Worm (Caenorhabditis elegans) whole organism, late embryonic: ENCODE measurements around the gene F29A7.3.

Experiments
- dmd-4 ChIP-seq: sonication (generic microtip); optimal IDR thresholded peaks from 2 replicates; lab custom pipeline; 2016; ENCODE audit warnings: borderline replicate concordance, missing genetic modification characterization, missing compliant biosample characterization
- eyg-1 ChIP-seq: sonication (generic microtip); optimal IDR thresholded peaks from 2 replicates; lab custom pipeline; 2016; ENCODE audit warnings: missing genotype, missing genetic modification characterization, missing compliant biosample characterization
- hlh-15 ChIP-seq: sonication (generic microtip); optimal IDR thresholded peaks from 2 replicates; lab custom pipeline; 2016; ENCODE audit warnings: missing genetic modification characterization, missing compliant biosample characterization
- nhr-11 ChIP-seq: fragments of 150-350 bp; optimal IDR thresholded peaks from 2 replicates; lab custom pipeline; 2014; ENCODE audit warnings: missing biosample characterization, missing genetic modification characterization
- unc-86 ChIP-seq: sonication (generic microtip); optimal IDR thresholded peaks from 2 replicates; lab custom pipeline; 2016; ENCODE audit warnings: missing genetic modification characterization, missing compliant biosample characterization

DNA sequence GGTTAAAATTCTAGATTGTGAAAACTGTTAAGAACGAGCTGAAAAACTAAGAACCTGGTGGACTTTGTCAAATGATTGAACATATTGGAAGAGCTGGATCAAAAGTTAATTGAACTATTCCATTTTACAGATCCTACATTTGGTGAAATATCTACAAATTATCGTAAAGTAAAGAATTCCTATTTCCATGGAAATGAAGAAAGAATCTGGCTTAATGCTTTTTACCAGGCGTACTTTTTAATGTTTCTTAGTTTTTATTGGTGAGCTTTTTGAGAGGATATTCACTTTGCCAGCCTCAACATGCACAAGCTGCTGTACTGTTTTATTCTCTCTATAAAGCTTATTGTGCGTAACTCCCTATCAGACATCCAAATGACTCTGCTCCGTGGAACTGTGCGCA, 24.7 kb downstream of the F29A7.3 start, which contains the start of gene F08D12.4:
- no peak for TF ChIP-seq hlh-15 (tag; lab: Kevin White, UChicago)
- no peak for TF ChIP-seq unc-86 (tag; lab: Kevin White, UChicago)
- no peak for TF ChIP-seq nhr-11 (tag; lab: Kevin White, UChicago)
- TF ChIP-seq eyg-1 (tag; lab: Kevin White, UChicago) = no peak
- TF ChIP-seq dmd-4 = no peak
